Worm (Caenorhabditis elegans): ENCODE results near the gene sri-62.

DNA sequence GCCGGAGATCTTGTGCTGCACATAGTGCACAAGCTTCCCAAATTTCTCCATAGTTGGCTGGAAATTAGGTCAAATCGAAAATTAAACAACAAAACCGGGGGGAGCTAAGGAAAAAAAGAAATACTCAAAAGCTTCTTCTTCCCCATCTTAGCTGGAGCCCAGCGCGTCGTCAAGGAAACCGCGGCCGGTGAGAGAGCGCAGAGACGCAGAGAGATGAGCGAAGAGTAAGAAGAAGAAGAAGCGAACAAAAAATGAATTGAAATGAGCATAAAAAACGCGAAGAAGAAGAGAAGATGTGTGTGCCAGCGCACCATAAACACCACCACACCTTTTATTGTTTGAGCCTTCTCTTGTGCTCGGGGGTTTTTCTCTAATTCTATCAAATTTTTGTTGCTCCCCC lies 36.9 kb upstream of the sri-62 start, which contains the start of gene wdr-31:
- TF ChIP-seq sox-4 (tag; optimal IDR thresholded peaks at IDR 0.05), result no peak
- no peak for TF ChIP-seq T23F11.4 (GFP tag; optimal IDR thresholded peaks at IDR 0.05)
- no peak for TF ChIP-seq ceh-24 (tag; optimal IDR thresholded peaks at IDR 0.05)
- TF ChIP-seq ceh-48 (tag; optimal IDR thresholded peaks at IDR 0.05), result no peak
- TF ChIP-seq nhr-11 (tag; optimal IDR thresholded peaks at IDR 0.05), result no peak
- no peak for TF ChIP-seq pha-4 (tag; optimal IDR thresholded peaks at IDR 0.05)
- no peak for TF ChIP-seq ceh-19 (GFP tag; optimal IDR thresholded peaks at IDR 0.05)
- TF ChIP-seq pat-9 (tag; optimal IDR thresholded peaks at IDR 0.05), result no peak
- no peak for TF ChIP-seq unc-55 (GFP tag; optimal IDR thresholded peaks at IDR 0.05)
